Worm (Caenorhabditis elegans) whole organism, late embryonic: ENCODE results near the gene hal-3.

Experiments
- C38D4.7 ChIP-seq: fragments of 200-800 bp; sonication (Bioruptor generic); optimal IDR thresholded peaks from 2 replicates; lab custom pipeline; 2018; ENCODE audit warnings: mild to moderate bottlenecking, missing genetic modification characterization, moderate library complexity, missing compliant biosample characterization
- F13H6.1 ChIP-seq: sonication (generic microtip); optimal IDR thresholded peaks from 2 replicates; lab custom pipeline; 2016; ENCODE audit warnings: missing genetic modification characterization, missing compliant biosample characterization
- K02D7.2 ChIP-seq: sonication (generic microtip); optimal IDR thresholded peaks from 2 replicates; lab custom pipeline; 2017; ENCODE audit warnings: mild to moderate bottlenecking, missing genetic modification characterization, missing compliant biosample characterization
- K09A11.1 ChIP-seq: sonication (generic microtip); optimal IDR thresholded peaks from 2 replicates; lab custom pipeline; 2017; ENCODE audit warnings: antibody characterized with exemption, mild to moderate bottlenecking, missing genetic modification characterization, missing compliant biosample characterization; ENCODE audit not compliant: insufficient read depth
- T23F11.4 ChIP-seq: fragments of 200-800 bp; sonication (Bioruptor generic); optimal IDR thresholded peaks from 2 replicates; lab custom pipeline; 2018; ENCODE audit warnings: mild to moderate bottlenecking, missing genetic modification characterization, missing compliant biosample characterization
- Y22D7AL.16 ChIP-seq: sonication (generic microtip); optimal IDR thresholded peaks from 2 replicates; lab custom pipeline; 2016; ENCODE audit warnings: missing genetic modification characterization, missing compliant biosample characterization
- ama-1 ChIP-seq: fragments of 150-350 bp; optimal IDR thresholded peaks from 2 replicates; lab custom pipeline; 2014
- ceh-14 ChIP-seq: sonication (generic microtip); optimal IDR thresholded peaks from 2 replicates; lab custom pipeline; 2016; ENCODE audit warnings: missing genotype, missing genetic modification characterization, missing compliant biosample characterization
- ceh-18 ChIP-seq: sonication (generic microtip); optimal IDR thresholded peaks from 2 replicates; lab custom pipeline; 2016; ENCODE audit warnings: missing genetic modification characterization, missing compliant biosample characterization
- ceh-19 ChIP-seq: fragments of 200-800 bp; sonication (Bioruptor generic); optimal IDR thresholded peaks from 2 replicates; lab custom pipeline; 2018; ENCODE audit warnings: mild to moderate bottlenecking, missing genetic modification characterization, missing compliant biosample characterization
- ceh-2 ChIP-seq: sonication (generic microtip); optimal IDR thresholded peaks from 2 replicates; lab custom pipeline; 2016; ENCODE audit warnings: missing genotype, missing genetic modification characterization, missing compliant biosample characterization
- ceh-22 ChIP-seq: sonication (generic microtip); optimal IDR thresholded peaks from 2 replicates; lab custom pipeline; 2017; ENCODE audit warnings: missing biosample characterization, missing genetic modification characterization
- ceh-24 ChIP-seq: sonication (generic microtip); optimal IDR thresholded peaks from 2 replicates; lab custom pipeline; 2016; ENCODE audit warnings: mild to moderate bottlenecking, missing genetic modification characterization, missing compliant biosample characterization
- ceh-30 ChIP-seq: fragments of 150-350 bp; optimal IDR thresholded peaks from 2 replicates; lab custom pipeline; 2014; ENCODE audit warnings: missing biosample characterization, missing genetic modification characterization
- ceh-31 ChIP-seq: sonication (generic microtip); optimal IDR thresholded peaks from 2 replicates; lab custom pipeline; 2016; ENCODE audit warnings: missing genetic modification characterization, missing compliant biosample characterization
- ceh-34 ChIP-seq: sonication (generic microtip); optimal IDR thresholded peaks from 2 replicates; lab custom pipeline; 2016; ENCODE audit warnings: mild to moderate bottlenecking, missing genetic modification characterization, missing compliant biosample characterization
- ceh-45 ChIP-seq: fragments of 200-800 bp; sonication (Bioruptor generic); IDR thresholded peaks from 2 replicates; pipeline ENCODE4 v1.3.6; 2022; ENCODE audit warnings: missing genetic modification reagents, missing genetic modification characterization, missing compliant biosample characterization
- ceh-48 ChIP-seq: sonication (generic microtip); optimal IDR thresholded peaks from 2 replicates; lab custom pipeline; 2016; ENCODE audit warnings: missing genetic modification characterization, inconsistent platforms, missing compliant biosample characterization
- ceh-9 ChIP-seq: sonication (generic microtip); optimal IDR thresholded peaks from 2 replicates; lab custom pipeline; 2016; ENCODE audit warnings: mild to moderate bottlenecking, missing genetic modification characterization, inconsistent platforms, missing compliant biosample characterization
- dmd-4 ChIP-seq: sonication (generic microtip); optimal IDR thresholded peaks from 2 replicates; lab custom pipeline; 2016; ENCODE audit warnings: borderline replicate concordance, missing genetic modification characterization, missing compliant biosample characterization
- elt-2 ChIP-seq: sonication (generic microtip); optimal IDR thresholded peaks from 2 replicates; lab custom pipeline; 2016; ENCODE audit warnings: missing genetic modification reagents, missing genetic modification characterization, missing compliant biosample characterization
- ets-4 ChIP-seq: sonication (generic microtip); optimal IDR thresholded peaks from 2 replicates; lab custom pipeline; 2016; ENCODE audit warnings: missing genetic modification characterization, missing compliant biosample characterization
- fkh-6 ChIP-seq: sonication (generic microtip); optimal IDR thresholded peaks from 2 replicates; lab custom pipeline; 2016; ENCODE audit warnings: missing genetic modification characterization, missing compliant biosample characterization
- hlh-15 ChIP-seq: sonication (generic microtip); optimal IDR thresholded peaks from 2 replicates; lab custom pipeline; 2016; ENCODE audit warnings: missing genetic modification characterization, missing compliant biosample characterization
- hlh-30 ChIP-seq: sonication (generic microtip); optimal IDR thresholded peaks from 2 replicates; lab custom pipeline; 2017; ENCODE audit warnings: antibody characterized with exemption, missing genetic modification characterization, missing compliant biosample characterization; ENCODE audit not compliant: insufficient read depth
- hlh-6 ChIP-seq: sonication (generic microtip); optimal IDR thresholded peaks from 2 replicates; lab custom pipeline; 2016; ENCODE audit warnings: missing genotype, missing genetic modification characterization, missing compliant biosample characterization
- hlh-8 ChIP-seq: sonication (generic microtip); optimal IDR thresholded peaks from 2 replicates; lab custom pipeline; 2016; ENCODE audit warnings: missing genotype, missing genetic modification characterization, missing compliant biosample characterization
- lin-11 ChIP-seq: fragments of 200-800 bp; sonication (Bioruptor generic); optimal IDR thresholded peaks from 2 replicates; lab custom pipeline; 2018; ENCODE audit warnings: mild to moderate bottlenecking, missing genetic modification characterization, missing compliant biosample characterization
- nhr-11 ChIP-seq: fragments of 150-350 bp; optimal IDR thresholded peaks from 2 replicates; lab custom pipeline; 2014; ENCODE audit warnings: missing biosample characterization, missing genetic modification characterization
- nhr-232 ChIP-seq: sonication (generic microtip); optimal IDR thresholded peaks from 2 replicates; lab custom pipeline; 2016; ENCODE audit warnings: missing genetic modification characterization, missing compliant biosample characterization
- npax-4 ChIP-seq: sonication (generic microtip); optimal IDR thresholded peaks from 2 replicates; lab custom pipeline; 2016; ENCODE audit warnings: missing genetic modification characterization, missing compliant biosample characterization
- pag-3 ChIP-seq: sonication (generic microtip); optimal IDR thresholded peaks from 2 replicates; lab custom pipeline; 2016; ENCODE audit warnings: missing compliant biosample characterization, missing genetic modification characterization, borderline replicate concordance
- pat-9 ChIP-seq: fragments of 200-800 bp; sonication (Bioruptor generic); optimal IDR thresholded peaks from 2 replicates; lab custom pipeline; 2018; ENCODE audit warnings: mild to moderate bottlenecking, missing genetic modification characterization, moderate library complexity, missing compliant biosample characterization
- pax-1 ChIP-seq: fragments of 150-350 bp; optimal IDR thresholded peaks from 2 replicates; lab custom pipeline; 2014; ENCODE audit warnings: missing biosample characterization, missing genetic modification characterization
- pha-2 ChIP-seq: sonication (generic microtip); optimal IDR thresholded peaks from 2 replicates; lab custom pipeline; 2017; ENCODE audit warnings: mild to moderate bottlenecking, missing genetic modification characterization, missing compliant biosample characterization
- pqm-1 ChIP-seq: sonication (generic microtip); optimal IDR thresholded peaks from 2 replicates; lab custom pipeline; 2016; ENCODE audit warnings: missing genetic modification characterization, missing compliant biosample characterization
- sdc-2 ChIP-seq: sonication (generic microtip); optimal IDR thresholded peaks from 2 replicates; lab custom pipeline; 2016; ENCODE audit warnings: missing genotype, missing genetic modification characterization, missing compliant biosample characterization
- sox-4 ChIP-seq: sonication (generic microtip); optimal IDR thresholded peaks from 2 replicates; lab custom pipeline; 2017; ENCODE audit warnings: mild to moderate bottlenecking, missing genetic modification characterization, inconsistent platforms, missing compliant biosample characterization
- syd-9 ChIP-seq: sonication (generic microtip); optimal IDR thresholded peaks from 2 replicates; lab custom pipeline; 2016; ENCODE audit warnings: mild to moderate bottlenecking, missing genetic modification characterization, moderate library complexity, missing compliant biosample characterization
- tbx-7 ChIP-seq: sonication (generic microtip); optimal IDR thresholded peaks from 2 replicates; lab custom pipeline; 2016; ENCODE audit warnings: missing genotype, missing genetic modification characterization, missing compliant biosample characterization
- zip-5 ChIP-seq: sonication (generic microtip); optimal IDR thresholded peaks from 2 replicates; lab custom pipeline; 2016; ENCODE audit warnings: missing genetic modification characterization, missing compliant biosample characterization
- ztf-16 ChIP-seq: sonication (generic microtip); optimal IDR thresholded peaks from 2 replicates; lab custom pipeline; 2017; ENCODE audit warnings: missing genetic modification characterization, missing compliant biosample characterization

hal-3 gene

ce11 chrII:9589667-9590066 is 27.3 kb downstream of the hal-3 start, which contains the start of gene eral-1:
Gene eral-1 (minus strand): TSS chrII:9589767.
- TF ChIP-seq K02D7.2 (no peak), ceh-30 (no peak), lin-11 (tag; lab: Kevin White, UChicago) (no peak), pat-9 (tag; lab: Kevin White, UChicago) (no peak), pha-2 (tag; lab: Kevin White, UChicago) (no peak), fkh-6 (tag; lab: Kevin White, UChicago) (no peak), ceh-48 (tag; lab: Kevin White, UChicago) (no peak), K09A11.1 (tag; lab: Kevin White, UChicago) (no peak), tbx-7 (tag; lab: Kevin White, UChicago) (no peak), ceh-14 (tag; lab: Kevin White, UChicago) (no peak), zip-5 (tag; lab: Kevin White, UChicago) (no peak)

ce11 chrII:9586734-9587209 is 30.2 kb downstream of the hal-3 start, which contains the start of gene ugt-58:
Gene ugt-58 (minus strand): TSS chrII:9586784.
- no peak for TF ChIP-seq pax-1
- peak; percentile 52 for TF ChIP-seq elt-2 (tag; lab: Kevin White, UChicago)

- TF ChIP-seq ceh-31 = no peak
- TF ChIP-seq pqm-1 (tag; lab: Kevin White, UChicago) = no peak
These were observed 33.5 kb downstream of the hal-3 start, which contains the start of gene wee-1.1 for ce11 chrII:9583461-9583860. Gene wee-1.1 (minus strand): TSS chrII:9583561.

ce11 chrII:9577630-9578029 is 39.3 kb downstream of the hal-3 start:
- TF ChIP-seq ceh-14 (tag; lab: Kevin White, UChicago) (no peak), ceh-18 (tag; lab: Kevin White, UChicago) (no peak), sox-4 (tag; lab: Kevin White, UChicago) (no peak), ceh-9 (tag; lab: Kevin White, UChicago) (no peak), nhr-11 (tag; lab: Kevin White, UChicago) (no peak), hlh-8 (tag; lab: Kevin White, UChicago) (no peak), hlh-30 (tag; lab: Kevin White, UChicago) (no peak), ceh-19 (GFP tag; lab: Kevin White, UChicago) (peak; percentile 85), K02D7.2 (no peak), ceh-34 (tag; lab: Kevin White, UChicago) (peak; percentile 98), nhr-232 (tag; lab: Kevin White, UChicago) (no peak), ceh-48 (tag; lab: Kevin White, UChicago) (no peak), pat-9 (tag; lab: Kevin White, UChicago) (no peak), ceh-22 (tag; lab: Kevin White, UChicago) (no peak)

- TF ChIP-seq ama-1 (lab: Kevin White, UChicago) (no peak), F13H6.1 (tag; lab: Kevin White, UChicago) (no peak)
These were observed 40.2 kb downstream of the hal-3 start for ce11 chrII:9576707-9577106.

- TF ChIP-seq ceh-24 (tag; lab: Kevin White, UChicago) = no peak
- no peak for TF ChIP-seq ceh-9 (tag; lab: Kevin White, UChicago)
- TF ChIP-seq dmd-4 (tag; lab: Kevin White, UChicago) = no peak
- no peak for TF ChIP-seq npax-4
- no peak for TF ChIP-seq syd-9 (tag; lab: Kevin White, UChicago)
- TF ChIP-seq ceh-19 (GFP tag; lab: Kevin White, UChicago) = no peak
- TF ChIP-seq ztf-16 (tag; lab: Kevin White, UChicago) = no peak
- no peak for TF ChIP-seq hlh-8 (tag; lab: Kevin White, UChicago)
- TF ChIP-seq hlh-15 (tag; lab: Kevin White, UChicago) = no peak
- TF ChIP-seq pag-3 (tag; lab: Kevin White, UChicago) = no peak
- TF ChIP-seq zip-5 (tag; lab: Kevin White, UChicago) = no peak
- TF ChIP-seq C38D4.7 (GFP tag; lab: Kevin White, UChicago) = no peak
- TF ChIP-seq hlh-6 = no peak
- no peak for TF ChIP-seq T23F11.4 (GFP tag; lab: Kevin White, UChicago)
- no peak for TF ChIP-seq ets-4 (tag; lab: Kevin White, UChicago)
- TF ChIP-seq sdc-2 (tag; lab: Kevin White, UChicago) = no peak
- TF ChIP-seq ceh-45 (GFP tag; lab: Robert Waterston, UW) = no peak
- no peak for TF ChIP-seq Y22D7AL.16 (tag; lab: Kevin White, UChicago)
- no peak for TF ChIP-seq hlh-30 (tag; lab: Kevin White, UChicago)
- no peak for TF ChIP-seq ceh-2
- TF ChIP-seq, all 69 proteins: peak for 0
These were observed 41.3 kb downstream of the hal-3 start, which contains the start of gene exc-7 for ce11 chrII:9575670-9576069. Gene exc-7 (plus strand): TSS chrII:9575970.
